Worm (Caenorhabditis elegans) whole organism, L4 larva: Measurements from ENCODE around the gene fbxa-136.

Source experiments
- D1046.2 ChIP-seq: fragments of 200-800 bp; sonication (Bioruptor generic); IDR thresholded peaks from 2 replicates; pipeline ENCODE4 v1.3.6; 2022; ENCODE audit warnings: missing genetic modification characterization, missing compliant biosample characterization
- aly-2 ChIP-seq: sonication (generic microtip); optimal IDR thresholded peaks from 2 replicates; lab custom pipeline; 2018; ENCODE audit warnings: missing biosample characterization, missing genetic modification characterization
- dpl-1 ChIP-seq: fragments of 150-350 bp; optimal IDR thresholded peaks from 2 replicates; lab custom pipeline; 2014; ENCODE audit warnings: missing biosample characterization, missing genetic modification reagents, missing genetic modification characterization
- dve-1 ChIP-seq: sonication (generic microtip); optimal IDR thresholded peaks from 2 replicates; lab custom pipeline; 2017; ENCODE audit warnings: antibody characterized with exemption, mild to moderate bottlenecking, missing genetic modification characterization, missing compliant biosample characterization; ENCODE audit not compliant: insufficient read depth
- lsy-2 ChIP-seq, 2 experiments: fragments of 150-350 bp in 1 of 2; sonication (generic microtip) in 1 of 2; optimal IDR thresholded peaks; 2 replicates each; lab custom pipeline; 2014 to 2017; ENCODE audit warnings: missing biosample characterization in 2 of 2, missing genetic modification characterization in 2 of 2
- nhr-111 ChIP-seq: fragments of 200-800 bp; sonication (Bioruptor generic); optimal IDR thresholded peaks from 2 replicates; lab custom pipeline; 2018; ENCODE audit warnings: mild to moderate bottlenecking, missing genetic modification characterization, missing compliant biosample characterization

DNA sequence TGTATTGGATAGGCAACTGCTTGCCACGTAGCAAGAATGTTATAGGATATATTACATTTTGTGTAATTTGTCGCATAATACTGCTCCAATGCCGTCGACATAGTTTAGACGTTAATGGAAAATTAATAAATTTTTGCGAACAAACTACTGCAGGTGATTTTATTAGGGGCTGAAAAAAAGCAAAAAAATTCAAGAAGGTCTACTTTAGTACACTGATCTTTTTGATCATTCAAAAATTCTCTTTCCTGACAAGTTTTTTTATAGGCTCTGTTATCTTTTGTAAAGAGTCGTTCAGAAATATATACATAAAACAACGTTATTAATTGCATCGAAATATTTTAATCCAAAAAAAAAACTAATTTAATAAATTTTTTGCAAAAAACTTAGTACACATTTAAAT, 35.8 kb upstream of the fbxa-136 start, which contains the start of gene srh-111:
- TF ChIP-seq dpl-1 (GFP tag; lab: Kevin White, UChicago) (no peak), lsy-2 (tag; optimal IDR thresholded peaks at IDR 0.05; lab: Kevin White, UChicago) (no peak), dve-1 (no peak), aly-2 (tag; lab: Kevin White, UChicago) (no peak), nhr-111 (GFP tag; lab: Kevin White, UChicago) (no peak), D1046.2 (no peak)
